Fruit fly (Drosophila melanogaster): ENCODE data around the gene 14-3-3epsilon.

- TF ChIP-seq usp (GFP tag; optimal IDR thresholded peaks at IDR 0.05) (no peak), Dll (optimal IDR thresholded peaks at IDR 0.05) (no peak), pan (optimal IDR thresholded peaks at IDR 0.05) (no peak), CG8478 (optimal IDR thresholded peaks at IDR 0.05) (no peak)
Measured at dm6 chr3R:18277406-18277805, 35.1 kb downstream of the 14-3-3epsilon start.
